Fruit fly (Drosophila melanogaster): Measurements from ENCODE around the gene CG14957.

CG14957 gene

dm6 chr3L:3222643-3223389 lies 35.5 kb downstream of the CG14957 start, which contains the start of the genes RpL28 and eIF1 (continued):
- TF ChIP-seq CG12744 (GFP tag; optimal IDR thresholded peaks at IDR 0.05), result peak; percentile 81
- peak; percentile 85 for TF ChIP-seq pzg (GFP tag; optimal IDR thresholded peaks at IDR 0.05)
- TF ChIP-seq CG6683 (GFP tag; optimal IDR thresholded peaks at IDR 0.05), result peak; percentile 81
- peak; percentile 61 for TF ChIP-seq cas (GFP tag; IDR thresholded peaks at IDR 0.05)
- peak; percentile 88 for TF ChIP-seq Kr (GFP tag; optimal IDR thresholded peaks at IDR 0.05)
- peak; percentile 87 for TF ChIP-seq row (GFP tag; IDR thresholded peaks at IDR 0.05)
- TF ChIP-seq Camta (GFP tag; optimal IDR thresholded peaks at IDR 0.05), result peak; percentile 91
- peak; percentile 62 for TF ChIP-seq CG15696 (tag; optimal IDR thresholded peaks at IDR 0.05)
- peak; percentile 63; the same call in 2 of the 3 replicates for TF ChIP-seq CG11695 (GFP tag; IDR thresholded peaks at IDR 0.05)
- peak; percentile 81 for TF ChIP-seq CG8944 (GFP tag; optimal IDR thresholded peaks at IDR 0.05)
- peak; percentile 64 for TF ChIP-seq Nf-YB (GFP tag; optimal IDR thresholded peaks at IDR 0.05)
- TF ChIP-seq pfk (GFP tag; optimal IDR thresholded peaks at IDR 0.05), result peak; percentile 81
- TF ChIP-seq Vsx1 (GFP tag; optimal IDR thresholded peaks at IDR 0.05), result peak; percentile 92
- peak; percentile 96 for TF ChIP-seq CG18619 (GFP tag; optimal IDR thresholded peaks at IDR 0.05)
- TF ChIP-seq CG9797 (GFP tag; optimal IDR thresholded peaks at IDR 0.05), result peak; percentile 71
- peak; percentile 90 for TF ChIP-seq CG4707 (GFP tag; optimal IDR thresholded peaks at IDR 0.05)
- TF ChIP-seq CG9932 (GFP tag; IDR thresholded peaks at IDR 0.05), result peak; percentile 89
- peak; percentile 80 for TF ChIP-seq Oaz (GFP tag; IDR thresholded peaks at IDR 0.05)
- TF ChIP-seq CG10274 (GFP tag; optimal IDR thresholded peaks at IDR 0.05), result peak; percentile 87
- TF ChIP-seq CG15601 (tag; optimal IDR thresholded peaks at IDR 0.05), result peak; percentile 84
- peak; percentile 85 for TF ChIP-seq CG30020 (tag; optimal IDR thresholded peaks at IDR 0.05)
- peak; percentile 90 for TF ChIP-seq Fer1 (GFP tag; optimal IDR thresholded peaks at IDR 0.05)
- TF ChIP-seq B-H1 (GFP tag; IDR thresholded peaks at IDR 0.05), result peak; percentile 81
- TF ChIP-seq mam (GFP tag; optimal IDR thresholded peaks at IDR 0.05), result peak; percentile 82
- TF ChIP-seq CG6175 (GFP tag; IDR thresholded peaks at IDR 0.05), result peak; percentile 83; the same call in 2 of the 3 replicates
- TF ChIP-seq br (optimal IDR thresholded peaks at IDR 0.05), result no peak
- peak; percentile 73 for TF ChIP-seq CG10321 (GFP tag; IDR thresholded peaks at IDR 0.05)
- peak; percentile 95 for TF ChIP-seq CG14710 (tag; optimal IDR thresholded peaks at IDR 0.05)
- TF ChIP-seq CG3847 (GFP tag; IDR thresholded peaks at IDR 0.05), result peak; percentile 89
- peak; percentile 49 for TF ChIP-seq CG15479 (GFP tag; optimal IDR thresholded peaks at IDR 0.05)
- peak; percentile 36 for TF ChIP-seq salm (tag; optimal IDR thresholded peaks at IDR 0.05)
- peak; percentile 59; the same call in 2 of the 3 replicates for TF ChIP-seq croc (GFP tag; conservative IDR thresholded peaks at IDR 0.05)
- TF ChIP-seq bbx (GFP tag; IDR thresholded peaks at IDR 0.05; ENCODE audit: partially characterized antibody), result peak; percentile 68
- TF ChIP-seq CG10267 (tag; optimal IDR thresholded peaks at IDR 0.05), result peak; percentile 86
- peak; percentile 61; the same call in 2 of the 3 replicates for TF ChIP-seq CG2889 (GFP tag; IDR thresholded peaks at IDR 0.05)
- TF ChIP-seq Hey (tag; optimal IDR thresholded peaks at IDR 0.05), result peak; percentile 91
- TF ChIP-seq CG14965 (GFP tag; optimal IDR thresholded peaks at IDR 0.05; ENCODE audit: borderline replicate concordance), result peak; percentile 74
- peak; percentile 37 for TF ChIP-seq CG11723 (GFP tag; optimal IDR thresholded peaks at IDR 0.05)
- TF ChIP-seq schlank (tag; optimal IDR thresholded peaks at IDR 0.05), result peak; percentile 94
- peak; percentile 83 for TF ChIP-seq D19B (GFP tag; optimal IDR thresholded peaks at IDR 0.05)
- TF ChIP-seq CG14860 (GFP tag; IDR thresholded peaks at IDR 0.05; ENCODE audit: partially characterized antibody), result peak; percentile 60; the same call in 2 of the 3 replicates
- peak; percentile 84 for TF ChIP-seq gro (GFP tag; optimal IDR thresholded peaks at IDR 0.05)
- peak; percentile 88 for TF ChIP-seq kah (GFP tag; optimal IDR thresholded peaks at IDR 0.05)
- peak; percentile 89 for TF ChIP-seq crc (GFP tag; optimal IDR thresholded peaks at IDR 0.05)
- no peak for TF ChIP-seq sd (tag; optimal IDR thresholded peaks at IDR 0.05)
- peak; percentile 94 for TF ChIP-seq CG6813 (GFP tag; optimal IDR thresholded peaks at IDR 0.05)
- no peak for TF ChIP-seq dan (GFP tag; IDR thresholded peaks at IDR 0.05)
- TF ChIP-seq dysf (GFP tag; IDR thresholded peaks at IDR 0.05), result peak; percentile 84; the same call in 2 of the 3 replicates
- TF ChIP-seq CG30403 (GFP tag; optimal IDR thresholded peaks at IDR 0.05), result peak; percentile 92

All from whole organism, embryonic.